Worm (Caenorhabditis elegans): Measurements from ENCODE around the gene Y111B2A.21.

The Y111B2A.21 gene

DNA sequence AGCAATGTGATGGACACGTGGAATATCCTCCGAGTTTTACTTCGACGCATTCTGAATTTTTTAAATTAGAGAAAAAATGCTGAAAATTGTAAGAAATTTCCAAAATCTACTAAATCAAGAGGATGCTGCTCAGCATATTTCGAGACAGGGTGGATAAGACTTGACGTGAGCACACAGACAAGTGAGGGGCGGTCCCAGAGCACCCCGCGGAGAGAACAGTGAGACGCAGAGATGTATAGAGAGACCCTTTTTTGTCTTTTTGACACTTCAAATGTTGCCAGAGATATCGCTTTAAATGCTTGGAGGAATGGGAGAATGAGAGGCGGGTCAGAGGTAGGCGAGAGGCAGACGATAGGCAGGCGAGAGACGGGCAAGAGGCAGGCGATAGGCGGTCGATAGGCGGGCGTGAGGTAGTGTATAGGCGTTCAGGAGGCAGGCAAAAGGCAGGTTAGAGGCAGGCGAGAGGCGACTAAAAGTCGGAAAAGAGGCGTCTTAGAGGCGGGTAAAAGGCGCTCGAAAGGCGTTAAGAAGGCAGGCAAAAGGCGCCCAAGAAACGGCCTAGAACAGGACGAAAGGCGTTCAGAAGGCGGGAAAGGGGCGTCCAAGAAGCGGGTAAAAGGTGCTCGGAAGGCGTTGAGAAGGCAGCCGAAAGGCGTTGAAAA, 33.6 kb downstream of the Y111B2A.21 start, which contains the start of gene gab-1:
Gene gab-1 (minus strand): TSS at position 51 of the 662 bp plus-strand sequence.
- no peak for TF ChIP-seq pha-4 (tag; optimal IDR thresholded peaks at IDR 0.05)
- no peak for TF ChIP-seq ceh-100 (GFP tag; IDR thresholded peaks at IDR 0.05)
- TF ChIP-seq zfh-2 (GFP tag; conservative IDR thresholded peaks at IDR 0.05): peak; percentile 79
- TF ChIP-seq tbp1 (GFP tag; optimal IDR thresholded peaks at IDR 0.05): no peak
- no peak for TF ChIP-seq F33H1.4 (GFP tag; IDR thresholded peaks at IDR 0.05)
- no peak for TF ChIP-seq nfya-1 (tag; optimal IDR thresholded peaks at IDR 0.05; ENCODE audit: borderline replicate concordance, insufficient read depth)
- no peak for TF ChIP-seq Y56A3A.18 (GFP tag; IDR thresholded peaks at IDR 0.05)
- no peak for TF ChIP-seq mel-28 (tag; optimal IDR thresholded peaks at IDR 0.05; ENCODE audit: borderline replicate concordance)
- TF ChIP-seq madf-6 (GFP tag; IDR thresholded peaks at IDR 0.05): no peak
- peak; percentile 41; the same call in 1 of the 2 replicates for TF ChIP-seq egrh-3 (GFP tag; IDR thresholded peaks at IDR 0.05)
- 0 out of 2 replicates have a peak, but pooled peaks have one; percentile 25 for TF ChIP-seq lin-26 (GFP tag; IDR thresholded peaks at IDR 0.05)
- no peak for TF ChIP-seq cebp-2 (GFP tag; IDR thresholded peaks at IDR 0.05)
- TF ChIP-seq tlf-1 (GFP tag; optimal IDR thresholded peaks at IDR 0.05): no peak
- TF ChIP-seq akir-1 (GFP tag; optimal IDR thresholded peaks at IDR 0.05): no peak
- no peak for TF ChIP-seq F10E7.11 (tag; optimal IDR thresholded peaks at IDR 0.05)
- TF ChIP-seq C17E4.6 (GFP tag; IDR thresholded peaks at IDR 0.05): no peak
- no peak for TF ChIP-seq nhr-179 (tag; optimal IDR thresholded peaks at IDR 0.05)

DNA sequence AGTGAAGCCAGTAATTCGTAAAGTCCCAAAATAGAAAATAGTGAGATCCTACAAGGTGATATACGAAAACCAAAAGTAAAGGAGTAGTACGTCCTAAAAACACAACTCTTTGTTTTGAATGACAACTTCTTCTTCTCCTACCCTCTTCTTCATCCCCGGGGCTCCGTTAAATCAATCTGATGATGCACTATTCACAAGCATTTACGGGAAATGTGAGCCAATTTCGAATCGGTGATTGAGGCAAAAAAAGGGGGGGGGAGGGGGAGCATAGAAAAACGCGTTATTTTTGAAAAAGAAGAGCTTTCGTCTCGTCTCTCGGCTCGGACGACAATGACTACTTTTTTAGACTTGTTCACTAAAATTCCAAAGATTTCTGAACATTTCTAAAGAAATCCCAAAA, 37.7 kb downstream of the Y111B2A.21 start:
- no peak for TF ChIP-seq lsl-1 (GFP tag; optimal IDR thresholded peaks at IDR 0.05)
- no peak for TF ChIP-seq ztf-18 (tag; optimal IDR thresholded peaks at IDR 0.05)
- no peak for TF ChIP-seq gei-17 (GFP tag; optimal IDR thresholded peaks at IDR 0.05)
- TF ChIP-seq unc-62 (GFP tag; optimal IDR thresholded peaks at IDR 0.05): no peak
- TF ChIP-seq let-526 (GFP tag; IDR thresholded peaks at IDR 0.05): no peak
- no peak for TF ChIP-seq cebp-2 (GFP tag; IDR thresholded peaks at IDR 0.05)
- no peak for TF ChIP-seq Y95B8A.8 (GFP tag; IDR thresholded peaks at IDR 0.05)
- no peak for TF ChIP-seq C17E4.6 (GFP tag; IDR thresholded peaks at IDR 0.05)
- no peak for TF ChIP-seq tbx-9 (tag; optimal IDR thresholded peaks at IDR 0.05; ENCODE audit: borderline replicate concordance)
- TF ChIP-seq C06A6.2 (GFP tag; conservative IDR thresholded peaks at IDR 0.05): no peak
- no peak for TF ChIP-seq egrh-3 (GFP tag; IDR thresholded peaks at IDR 0.05)
- TF ChIP-seq hrde-1 (tag; optimal IDR thresholded peaks at IDR 0.05; ENCODE audit: borderline replicate concordance): no peak

DNA sequence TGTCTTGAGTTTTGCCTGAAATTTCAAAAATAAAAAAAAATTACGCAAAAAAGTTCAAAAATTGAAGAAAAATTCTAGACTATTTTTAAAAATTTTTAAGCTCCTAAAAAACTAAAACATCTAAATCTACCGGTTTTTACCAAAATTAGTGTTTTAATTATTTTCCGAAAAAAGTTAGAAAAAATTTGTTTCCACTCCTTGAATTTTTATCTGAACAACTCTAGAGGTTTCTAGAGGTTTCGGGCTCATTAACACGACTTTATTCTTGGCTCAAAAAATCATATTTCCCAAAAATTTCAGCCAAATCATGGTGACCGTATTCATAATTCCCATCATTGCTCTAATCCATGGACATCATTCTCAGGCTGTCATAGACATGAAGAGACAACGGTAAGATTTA, 38.6 kb downstream of the Y111B2A.21 start, which contains the start of gene lgc-37:
Gene lgc-37 (plus strand): TSS at position 301 of the 400 bp plus-strand sequence.
- TF ChIP-seq C06A6.2 (GFP tag; conservative IDR thresholded peaks at IDR 0.05) (no peak), B0035.1 (tag; optimal IDR thresholded peaks at IDR 0.05) (no peak), dox-1 (GFP tag; IDR thresholded peaks at IDR 0.05) (no peak), lin-35 (GFP tag; optimal IDR thresholded peaks at IDR 0.05) (no peak), hmg-20 (GFP tag; IDR thresholded peaks at IDR 0.05) (no peak), pha-4 (tag; optimal IDR thresholded peaks at IDR 0.05) (no peak), madf-6 (GFP tag; IDR thresholded peaks at IDR 0.05) (no peak), ama-1 (optimal IDR thresholded peaks at IDR 0.05) (no peak), ama-1 (GFP tag; optimal IDR thresholded peaks at IDR 0.05) (no peak), dpff-1 (tag; optimal IDR thresholded peaks at IDR 0.05) (no peak), F10E7.11 (tag; optimal IDR thresholded peaks at IDR 0.05) (no peak), atf-7 (tag; optimal IDR thresholded peaks at IDR 0.05) (no peak), B0336.3 (GFP tag; IDR thresholded peaks at IDR 0.05) (no peak), hsf-1 (GFP tag; IDR thresholded peaks at IDR 0.05) (no peak), aptf-2 (GFP tag; conservative IDR thresholded peaks at IDR 0.05) (no peak), nfyb-1 (GFP tag; IDR thresholded peaks at IDR 0.05) (no peak), cebp-2 (GFP tag; IDR thresholded peaks at IDR 0.05) (no peak)

Data from whole organism, young adult.